Worm (Caenorhabditis elegans) whole organism, young adult: ENCODE data around the gene arrd-16.

Experiments used
- B0035.1 ChIP-seq: sonication (generic microtip); optimal IDR thresholded peaks from 2 replicates; lab custom pipeline; 2016; ENCODE audit warnings: missing genetic modification characterization, mild to moderate bottlenecking, missing compliant biosample characterization, missing genotype, missing genetic modification reagents
- B0336.3 ChIP-seq: fragments of 200-800 bp; sonication (Bioruptor generic); IDR thresholded peaks from 2 replicates; pipeline ENCODE4 v1.3.6; 2022; ENCODE audit warnings: missing genetic modification characterization, missing compliant biosample characterization
- C06A6.2 ChIP-seq: fragments of 200-800 bp; sonication (Bioruptor generic); conservative IDR thresholded peaks from 2 replicates; pipeline ENCODE4 v1.3.6; 2022; ENCODE audit warnings: missing genetic modification characterization, missing compliant biosample characterization
- F10E7.11 ChIP-seq: sonication (generic microtip); optimal IDR thresholded peaks from 2 replicates; lab custom pipeline; 2017; ENCODE audit warnings: mild to moderate bottlenecking, missing genetic modification characterization, moderate library complexity, missing compliant biosample characterization
- F49E8.2 ChIP-seq: sonication (generic microtip); optimal IDR thresholded peaks from 3 replicates; lab custom pipeline; 2017; ENCODE audit warnings: missing genetic modification characterization, mild to moderate bottlenecking, missing compliant biosample characterization, antibody characterized with exemption, moderate library complexity; ENCODE audit not compliant: insufficient read depth
- F52B5.7 ChIP-seq: sonication (generic microtip); optimal IDR thresholded peaks from 2 replicates; lab custom pipeline; 2016; ENCODE audit warnings: mild to moderate bottlenecking, missing genetic modification characterization, missing compliant biosample characterization
- F57C9.4 ChIP-seq: sonication (generic microtip); optimal IDR thresholded peaks from 2 replicates; lab custom pipeline; 2017; ENCODE audit warnings: mild to moderate bottlenecking, missing genetic modification characterization, missing compliant biosample characterization
- K11D2.4 ChIP-seq: fragments of 200-800 bp; sonication (Bioruptor generic); IDR thresholded peaks from 2 replicates; pipeline ENCODE4 v1.3.6; 2022; ENCODE audit warnings: missing genetic modification reagents, missing genetic modification characterization, missing compliant biosample characterization
- K12H6.12 ChIP-seq: fragments of 200-800 bp; sonication (Bioruptor generic); optimal IDR thresholded peaks from 2 replicates; lab custom pipeline; 2018; ENCODE audit warnings: mild to moderate bottlenecking, missing genetic modification characterization, missing compliant biosample characterization
- T07F8.4 ChIP-seq: sonication (generic microtip); optimal IDR thresholded peaks from 2 replicates; lab custom pipeline; 2016; ENCODE audit warnings: mild to moderate bottlenecking, missing genetic modification characterization, moderate library complexity, missing compliant biosample characterization
- Y79H2A.3 ChIP-seq: fragments of 200-800 bp; sonication (Bioruptor generic); conservative IDR thresholded peaks from 2 replicates; pipeline ENCODE4 v1.3.6; 2022; ENCODE audit warnings: missing genetic modification reagents, missing genetic modification characterization, missing compliant biosample characterization
- ZK185.1 ChIP-seq: sonication (generic microtip); optimal IDR thresholded peaks from 2 replicates; lab custom pipeline; 2016; ENCODE audit warnings: mild to moderate bottlenecking, missing genetic modification characterization, missing compliant biosample characterization; ENCODE audit not compliant: poor library complexity, severe bottlenecking
- akir-1 ChIP-seq: fragments of 200-800 bp; sonication (Bioruptor generic); optimal IDR thresholded peaks from 2 replicates; lab custom pipeline; 2018; ENCODE audit warnings: mild to moderate bottlenecking, missing genetic modification characterization, moderate library complexity, missing compliant biosample characterization
- ama-1 ChIP-seq, 3 experiments: fragments of 150-350 bp in 1 of 3; sonication (generic microtip) in 2 of 3; optimal IDR thresholded peaks; 2 replicates each; lab custom pipeline; 2014 to 2018; ENCODE audit warnings: missing biosample characterization in 2 of 3, missing genetic modification characterization in 2 of 3, missing genetic modification reagents in 2 of 3
- atf-7 ChIP-seq: sonication (generic microtip); optimal IDR thresholded peaks from 2 replicates; lab custom pipeline; 2017; ENCODE audit warnings: mild to moderate bottlenecking, missing genetic modification characterization, missing compliant biosample characterization
- ceh-100 ChIP-seq: fragments of 200-800 bp; sonication (Bioruptor generic); IDR thresholded peaks from 2 replicates; pipeline ENCODE4 v1.3.6; 2022; ENCODE audit warnings: missing genetic modification reagents, missing genetic modification characterization, missing compliant biosample characterization
- ceh-27 ChIP-seq: fragments of 200-800 bp; sonication (Bioruptor generic); optimal IDR thresholded peaks from 2 replicates; lab custom pipeline; 2018; ENCODE audit warnings: mild to moderate bottlenecking, missing genetic modification characterization, moderate library complexity, missing compliant biosample characterization
- ceh-79 ChIP-seq: sonication (generic microtip); optimal IDR thresholded peaks from 2 replicates; lab custom pipeline; 2017; ENCODE audit warnings: mild to moderate bottlenecking, missing genetic modification characterization, missing compliant biosample characterization
- die-1 ChIP-seq: sonication (generic microtip); optimal IDR thresholded peaks from 2 replicates; lab custom pipeline; 2016; ENCODE audit warnings: missing genotype, mild to moderate bottlenecking, missing genetic modification characterization, missing compliant biosample characterization
- efl-1 ChIP-seq: fragments of 150-350 bp; optimal IDR thresholded peaks from 2 replicates; lab custom pipeline; 2014; ENCODE audit warnings: missing biosample characterization, missing genetic modification reagents, missing genetic modification characterization
- egrh-3 ChIP-seq: fragments of 200-800 bp; sonication (Bioruptor generic); IDR thresholded peaks from 2 replicates; pipeline ENCODE4 v1.3.6; 2022; ENCODE audit warnings: missing genetic modification reagents, missing genetic modification characterization, missing compliant biosample characterization
- fkh-3 ChIP-seq: sonication (generic microtip); optimal IDR thresholded peaks from 2 replicates; lab custom pipeline; 2016; ENCODE audit warnings: mild to moderate bottlenecking, missing genetic modification characterization, missing compliant biosample characterization
- gei-17 ChIP-seq: fragments of 200-800 bp; sonication (Bioruptor generic); optimal IDR thresholded peaks from 2 replicates; lab custom pipeline; 2018; ENCODE audit warnings: mild to moderate bottlenecking, missing genetic modification characterization, missing compliant biosample characterization
- him-1 ChIP-seq: sonication (generic microtip); optimal IDR thresholded peaks from 2 replicates; lab custom pipeline; 2016; ENCODE audit warnings: missing genotype, missing genetic modification reagents, missing genetic modification characterization, missing compliant biosample characterization
- hlh-26 ChIP-seq: fragments of 200-800 bp; sonication (Bioruptor generic); conservative IDR thresholded peaks from 2 replicates; pipeline ENCODE4 v1.3.6; 2022; ENCODE audit warnings: missing genetic modification reagents, missing genetic modification characterization, missing compliant biosample characterization
- let-526 ChIP-seq: fragments of 200-800 bp; sonication (Bioruptor generic); IDR thresholded peaks from 2 replicates; pipeline ENCODE4 v1.3.6; 2022; ENCODE audit warnings: missing genetic modification reagents, missing genetic modification characterization, missing compliant biosample characterization
- let-607 ChIP-seq, 2 experiments: fragments of 200-800 bp in 1 of 2; sonication (Bioruptor generic) in 1 of 2; sonication (generic microtip) in 1 of 2; optimal IDR thresholded peaks; 2 replicates each; lab custom pipeline; 2016 to 2018; ENCODE audit warnings: mild to moderate bottlenecking in 2 of 2, missing compliant biosample characterization in 2 of 2, missing genetic modification characterization in 2 of 2, moderate library complexity in 2 of 2, missing genotype in 1 of 2
- lin-40 ChIP-seq: sonication (generic microtip); optimal IDR thresholded peaks from 2 replicates; lab custom pipeline; 2016; ENCODE audit warnings: missing genetic modification characterization, mild to moderate bottlenecking, missing compliant biosample characterization, missing genotype, missing genetic modification reagents
- lin-54 ChIP-seq: fragments of 200-800 bp; sonication (Bioruptor generic); optimal IDR thresholded peaks from 2 replicates; lab custom pipeline; 2018; ENCODE audit warnings: mild to moderate bottlenecking, missing genetic modification characterization, missing compliant biosample characterization
- lir-1 ChIP-seq: fragments of 200-800 bp; sonication (Bioruptor generic); conservative IDR thresholded peaks from 2 replicates; pipeline ENCODE4 v1.3.6; 2022; ENCODE audit warnings: missing genetic modification reagents, missing genetic modification characterization, missing compliant biosample characterization
- lsl-1 ChIP-seq: fragments of 200-800 bp; sonication (Bioruptor generic); optimal IDR thresholded peaks from 2 replicates; lab custom pipeline; 2018; ENCODE audit warnings: mild to moderate bottlenecking, missing genetic modification characterization, moderate library complexity, missing compliant biosample characterization
- madf-3 ChIP-seq: fragments of 200-800 bp; sonication (Bioruptor generic); IDR thresholded peaks from 2 replicates; pipeline ENCODE4 v1.3.6; 2022; ENCODE audit warnings: missing genetic modification reagents, missing genetic modification characterization, missing compliant biosample characterization
- madf-6 ChIP-seq: fragments of 200-800 bp; sonication (Bioruptor generic); IDR thresholded peaks from 2 replicates; pipeline ENCODE4 v1.3.6; 2022; ENCODE audit warnings: missing genetic modification reagents, missing genetic modification characterization, missing compliant biosample characterization
- madf-8 ChIP-seq: fragments of 200-800 bp; sonication (Bioruptor generic); conservative IDR thresholded peaks from 2 replicates; pipeline ENCODE4 v1.3.6; 2022; ENCODE audit warnings: missing genetic modification reagents, missing genetic modification characterization, missing compliant biosample characterization
- nfya-1 ChIP-seq: sonication (generic microtip); optimal IDR thresholded peaks from 2 replicates; lab custom pipeline; 2017; ENCODE audit warnings: antibody characterized with exemption, missing compliant biosample characterization, missing genetic modification characterization, borderline replicate concordance; ENCODE audit not compliant: insufficient read depth
- nfya-2 ChIP-seq: fragments of 200-800 bp; sonication (Bioruptor generic); IDR thresholded peaks from 2 replicates; pipeline ENCODE4 v1.3.6; 2022; ENCODE audit warnings: missing genetic modification reagents, missing genetic modification characterization, missing compliant biosample characterization
- nfyb-1 ChIP-seq: fragments of 200-800 bp; sonication (Bioruptor generic); IDR thresholded peaks from 2 replicates; pipeline ENCODE4 v1.3.6; 2022; ENCODE audit warnings: missing genetic modification reagents, missing genetic modification characterization, missing compliant biosample characterization
- nhr-27 ChIP-seq: fragments of 200-800 bp; sonication (Bioruptor generic); optimal IDR thresholded peaks from 2 replicates; lab custom pipeline; 2018; ENCODE audit warnings: mild to moderate bottlenecking, missing genetic modification characterization, moderate library complexity, missing compliant biosample characterization
- pbrm-1 ChIP-seq: fragments of 200-800 bp; sonication (Bioruptor generic); IDR thresholded peaks from 2 replicates; pipeline ENCODE4 v1.3.6; 2022; ENCODE audit warnings: missing genetic modification reagents, missing genetic modification characterization, missing compliant biosample characterization
- rec-8 ChIP-seq, 2 experiments: sonication (generic microtip); optimal IDR thresholded peaks; 2 replicates each; lab custom pipeline; 2016; ENCODE audit warnings: mild to moderate bottlenecking in 2 of 2, missing genetic modification characterization in 2 of 2, missing genetic modification reagents in 2 of 2, missing genotype in 2 of 2, missing biosample characterization in 1 of 2, missing compliant biosample characterization in 1 of 2, moderate library complexity in 1 of 2
- rpc-1 ChIP-seq, 2 experiments: fragments of 150-350 bp in 1 of 2; sonication (generic microtip) in 1 of 2; optimal IDR thresholded peaks; 2 replicates each; lab custom pipeline; 2014 to 2018; ENCODE audit warnings: missing biosample characterization in 1 of 2, missing genetic modification characterization in 1 of 2, missing genetic modification reagents in 1 of 2, missing genotype in 1 of 2
- snpc-1.1 ChIP-seq: sonication (generic microtip); optimal IDR thresholded peaks from 2 replicates; lab custom pipeline; 2017; ENCODE audit warnings: missing genetic modification characterization, mild to moderate bottlenecking, missing compliant biosample characterization, antibody characterized with exemption, moderate library complexity, missing genotype, missing genetic modification reagents; ENCODE audit not compliant: insufficient read depth
- sptf-2 ChIP-seq: fragments of 200-800 bp; sonication (Bioruptor generic); optimal IDR thresholded peaks from 2 replicates; lab custom pipeline; 2018; ENCODE audit warnings: mild to moderate bottlenecking, missing genetic modification characterization, missing compliant biosample characterization
- unc-62 ChIP-seq: fragments of 150-350 bp; optimal IDR thresholded peaks from 2 replicates; lab custom pipeline; 2014; ENCODE audit warnings: missing biosample characterization, missing genetic modification reagents, missing genetic modification characterization
- xnd-1 ChIP-seq: sonication (generic microtip); optimal IDR thresholded peaks from 2 replicates; lab custom pipeline; 2016; ENCODE audit warnings: missing genotype, missing genetic modification reagents, missing genetic modification characterization, missing compliant biosample characterization
- zfh-2 ChIP-seq: fragments of 200-800 bp; sonication (Bioruptor generic); conservative IDR thresholded peaks from 2 replicates; pipeline ENCODE4 v1.3.6; 2022; ENCODE audit warnings: missing genetic modification reagents, missing genetic modification characterization, missing compliant biosample characterization
- ztf-3 ChIP-seq: fragments of 200-800 bp; sonication (Bioruptor generic); optimal IDR thresholded peaks from 2 replicates; lab custom pipeline; 2018; ENCODE audit warnings: mild to moderate bottlenecking, missing genetic modification characterization, missing compliant biosample characterization

The arrd-16 gene

ce11 chrIII:12528029-12528428 is 43.5 kb downstream of the arrd-16 start (continued):
- TF ChIP-seq F52B5.7 (no peak), ztf-3 (GFP tag; lab: Kevin White, UChicago) (no peak), nhr-27 (tag; lab: Kevin White, UChicago) (no peak), B0035.1 (tag; lab: Kevin White, UChicago) (no peak), snpc-1.1 (tag; lab: Kevin White, UChicago) (no peak), hlh-26 (GFP tag; lab: Robert Waterston, UW) (no peak), ceh-27 (GFP tag; lab: Kevin White, UChicago) (no peak), egrh-3 (GFP tag; lab: Robert Waterston, UW) (no peak), nfyb-1 (GFP tag; lab: Robert Waterston, UW) (no peak), ceh-100 (GFP tag; lab: Robert Waterston, UW) (peak; percentile 37; the same call in 1 of the 2 replicates), nfya-2 (GFP tag; lab: Robert Waterston, UW) (no peak), xnd-1 (tag; lab: Kevin White, UChicago) (no peak), ceh-79 (tag; lab: Kevin White, UChicago) (no peak), unc-62 (GFP tag; lab: Kevin White, UChicago) (no peak), akir-1 (GFP tag; lab: Kevin White, UChicago) (no peak), lir-1 (GFP tag; lab: Robert Waterston, UW) (no peak), ama-1 (optimal IDR thresholded peaks at IDR 0.05; lab: Kevin White, UChicago) (no peak), ama-1 (GFP tag; optimal IDR thresholded peaks at IDR 0.05; lab: Kevin White, UChicago) (no peak), ZK185.1 (tag; lab: Kevin White, UChicago) (no peak), K12H6.12 (tag; lab: Kevin White, UChicago) (no peak), lin-40 (tag; lab: Kevin White, UChicago) (no peak), B0336.3 (GFP tag; lab: Robert Waterston, UW) (no peak), F57C9.4 (tag; lab: Kevin White, UChicago) (no peak), rec-8 (tag; optimal IDR thresholded peaks at IDR 0.05; lab: Kevin White, UChicago) (no peak), efl-1 (peak; percentile 64), C06A6.2 (no peak), F49E8.2 (tag; lab: Kevin White, UChicago) (no peak), madf-8 (GFP tag; lab: Robert Waterston, UW) (no peak), fkh-3 (tag; lab: Kevin White, UChicago) (no peak), him-1 (tag; lab: Kevin White, UChicago) (no peak), let-526 (no peak), zfh-2 (GFP tag; lab: Robert Waterston, UW) (no peak), die-1 (tag; lab: Kevin White, UChicago) (no peak), pbrm-1 (GFP tag; lab: Robert Waterston, UW) (no peak), Y79H2A.3 (GFP tag; lab: Robert Waterston, UW) (no peak), madf-3 (no peak), gei-17 (GFP tag; lab: Kevin White, UChicago) (no peak), let-607 (tag; optimal IDR thresholded peaks at IDR 0.05; lab: Kevin White, UChicago) (no peak), rpc-1 (optimal IDR thresholded peaks at IDR 0.05; lab: Kevin White, UChicago) (no peak), rpc-1 (tag; optimal IDR thresholded peaks at IDR 0.05; lab: Kevin White, UChicago) (no peak), madf-6 (no peak), nfya-1 (tag; lab: Kevin White, UChicago) (no peak), lsl-1 (GFP tag; lab: Kevin White, UChicago) (peak; percentile 5), T07F8.4 (no peak), lin-54 (GFP tag; lab: Kevin White, UChicago) (peak; percentile 50), atf-7 (tag; lab: Kevin White, UChicago) (no peak), K11D2.4 (GFP tag; lab: Robert Waterston, UW) (no peak), F10E7.11 (tag; lab: Kevin White, UChicago) (no peak), sptf-2 (GFP tag; lab: Kevin White, UChicago) (no peak)
